Worm (Caenorhabditis elegans) whole organism, young adult: ENCODE results near the gene W08F4.5.

Experiments
- B0336.3 ChIP-seq: fragments of 200-800 bp; sonication (Bioruptor generic); IDR thresholded peaks from 2 replicates; pipeline ENCODE4 v1.3.6; 2022; ENCODE audit warnings: missing genetic modification characterization, missing compliant biosample characterization
- F10E7.11 ChIP-seq: sonication (generic microtip); optimal IDR thresholded peaks from 2 replicates; lab custom pipeline; 2017; ENCODE audit warnings: mild to moderate bottlenecking, missing genetic modification characterization, moderate library complexity, missing compliant biosample characterization
- F37B4.10 ChIP-seq: fragments of 200-800 bp; sonication (Bioruptor generic); IDR thresholded peaks from 2 replicates; pipeline ENCODE4 v1.3.6; 2022; ENCODE audit warnings: missing genetic modification characterization, missing compliant biosample characterization
- F39B2.1 ChIP-seq: fragments of 200-800 bp; sonication (Bioruptor generic); IDR thresholded peaks from 2 replicates; pipeline ENCODE4 v1.3.6; 2022; ENCODE audit warnings: missing genetic modification reagents, missing genetic modification characterization, missing compliant biosample characterization
- F49E8.2 ChIP-seq: sonication (generic microtip); optimal IDR thresholded peaks from 3 replicates; lab custom pipeline; 2017; ENCODE audit warnings: missing genetic modification characterization, mild to moderate bottlenecking, missing compliant biosample characterization, antibody characterized with exemption, moderate library complexity; ENCODE audit not compliant: insufficient read depth
- F52B5.7 ChIP-seq: sonication (generic microtip); optimal IDR thresholded peaks from 2 replicates; lab custom pipeline; 2016; ENCODE audit warnings: mild to moderate bottlenecking, missing genetic modification characterization, missing compliant biosample characterization
- F55B11.4 ChIP-seq: sonication (generic microtip); optimal IDR thresholded peaks from 2 replicates; lab custom pipeline; 2016; ENCODE audit warnings: missing compliant biosample characterization, missing genetic modification characterization, borderline replicate concordance; ENCODE audit not compliant: insufficient read depth
- F57C9.4 ChIP-seq: sonication (generic microtip); optimal IDR thresholded peaks from 2 replicates; lab custom pipeline; 2017; ENCODE audit warnings: mild to moderate bottlenecking, missing genetic modification characterization, missing compliant biosample characterization
- K12H6.12 ChIP-seq: fragments of 200-800 bp; sonication (Bioruptor generic); optimal IDR thresholded peaks from 2 replicates; lab custom pipeline; 2018; ENCODE audit warnings: mild to moderate bottlenecking, missing genetic modification characterization, missing compliant biosample characterization
- Y53G8AR.9 ChIP-seq: fragments of 200-800 bp; sonication (Bioruptor generic); conservative IDR thresholded peaks from 2 replicates; pipeline ENCODE4 v1.3.6; 2022; ENCODE audit warnings: missing genetic modification reagents, missing genetic modification characterization, missing compliant biosample characterization
- Y67H2A.10 ChIP-seq: fragments of 200-800 bp; sonication (Bioruptor generic); conservative IDR thresholded peaks from 2 replicates; pipeline ENCODE4 v1.3.6; 2022; ENCODE audit warnings: missing genetic modification reagents, missing genetic modification characterization, missing compliant biosample characterization
- Y95B8A.8 ChIP-seq: fragments of 200-800 bp; sonication (Bioruptor generic); IDR thresholded peaks from 2 replicates; pipeline ENCODE4 v1.3.6; 2022; ENCODE audit warnings: missing genetic modification reagents, missing genetic modification characterization, missing compliant biosample characterization
- akir-1 ChIP-seq: fragments of 200-800 bp; sonication (Bioruptor generic); optimal IDR thresholded peaks from 2 replicates; lab custom pipeline; 2018; ENCODE audit warnings: mild to moderate bottlenecking, missing genetic modification characterization, moderate library complexity, missing compliant biosample characterization
- aptf-3 ChIP-seq: fragments of 200-800 bp; sonication (Bioruptor generic); IDR thresholded peaks from 2 replicates; pipeline ENCODE4 v1.3.6; 2022; ENCODE audit warnings: missing genetic modification characterization, missing compliant biosample characterization
- attf-3 ChIP-seq: fragments of 200-800 bp; sonication (Bioruptor generic); conservative IDR thresholded peaks from 2 replicates; pipeline ENCODE4 v1.3.6; 2022; ENCODE audit warnings: missing genetic modification reagents, missing genetic modification characterization, missing compliant biosample characterization
- ccch-3 ChIP-seq: fragments of 200-800 bp; sonication (Bioruptor generic); optimal IDR thresholded peaks from 2 replicates; lab custom pipeline; 2018; ENCODE audit warnings: mild to moderate bottlenecking, missing genetic modification characterization, missing compliant biosample characterization
- ceh-58 ChIP-seq: fragments of 200-800 bp; sonication (Bioruptor generic); IDR thresholded peaks from 2 replicates; pipeline ENCODE4 v1.3.6; 2022; ENCODE audit warnings: missing genetic modification characterization, missing compliant biosample characterization
- dpl-1 ChIP-seq: fragments of 150-350 bp; optimal IDR thresholded peaks from 2 replicates; lab custom pipeline; 2014; ENCODE audit warnings: missing biosample characterization, missing genetic modification reagents, missing genetic modification characterization
- ekl-4 ChIP-seq: fragments of 200-800 bp; sonication (Bioruptor generic); IDR thresholded peaks from 2 replicates; pipeline ENCODE4 v1.3.6; 2022; ENCODE audit warnings: missing genetic modification reagents, missing genetic modification characterization, missing compliant biosample characterization
- ets-4 ChIP-seq: fragments of 200-800 bp; sonication (Bioruptor generic); optimal IDR thresholded peaks from 2 replicates; lab custom pipeline; 2018; ENCODE audit warnings: mild to moderate bottlenecking, missing genetic modification characterization, missing compliant biosample characterization
- fkh-3 ChIP-seq: sonication (generic microtip); optimal IDR thresholded peaks from 2 replicates; lab custom pipeline; 2016; ENCODE audit warnings: mild to moderate bottlenecking, missing genetic modification characterization, missing compliant biosample characterization
- gei-17 ChIP-seq: fragments of 200-800 bp; sonication (Bioruptor generic); optimal IDR thresholded peaks from 2 replicates; lab custom pipeline; 2018; ENCODE audit warnings: mild to moderate bottlenecking, missing genetic modification characterization, missing compliant biosample characterization
- him-1 ChIP-seq: sonication (generic microtip); optimal IDR thresholded peaks from 2 replicates; lab custom pipeline; 2016; ENCODE audit warnings: missing genotype, missing genetic modification reagents, missing genetic modification characterization, missing compliant biosample characterization
- hlh-12 ChIP-seq: sonication (generic microtip); optimal IDR thresholded peaks from 2 replicates; lab custom pipeline; 2016; ENCODE audit warnings: missing genetic modification characterization, missing compliant biosample characterization
- lir-1 ChIP-seq: fragments of 200-800 bp; sonication (Bioruptor generic); conservative IDR thresholded peaks from 2 replicates; pipeline ENCODE4 v1.3.6; 2022; ENCODE audit warnings: missing genetic modification reagents, missing genetic modification characterization, missing compliant biosample characterization
- madf-3 ChIP-seq: fragments of 200-800 bp; sonication (Bioruptor generic); IDR thresholded peaks from 2 replicates; pipeline ENCODE4 v1.3.6; 2022; ENCODE audit warnings: missing genetic modification reagents, missing genetic modification characterization, missing compliant biosample characterization
- mxl-1 ChIP-seq: sonication (generic microtip); optimal IDR thresholded peaks from 2 replicates; lab custom pipeline; 2016; ENCODE audit warnings: missing genetic modification characterization, missing compliant biosample characterization
- nfya-1 ChIP-seq: sonication (generic microtip); optimal IDR thresholded peaks from 2 replicates; lab custom pipeline; 2017; ENCODE audit warnings: antibody characterized with exemption, missing compliant biosample characterization, missing genetic modification characterization, borderline replicate concordance; ENCODE audit not compliant: insufficient read depth
- nhr-120 ChIP-seq: fragments of 200-800 bp; sonication (Bioruptor generic); IDR thresholded peaks from 2 replicates; pipeline ENCODE4 v1.3.6; 2022; ENCODE audit warnings: missing genetic modification characterization, missing compliant biosample characterization
- nhr-179 ChIP-seq: sonication (generic microtip); optimal IDR thresholded peaks from 2 replicates; lab custom pipeline; 2016; ENCODE audit warnings: mild to moderate bottlenecking, missing genetic modification characterization, missing compliant biosample characterization
- rpc-1 ChIP-seq, 2 experiments: fragments of 150-350 bp in 1 of 2; sonication (generic microtip) in 1 of 2; optimal IDR thresholded peaks; 2 replicates each; lab custom pipeline; 2014 to 2018; ENCODE audit warnings: missing biosample characterization in 1 of 2, missing genetic modification characterization in 1 of 2, missing genetic modification reagents in 1 of 2, missing genotype in 1 of 2
- snpc-1.3 ChIP-seq: sonication (generic microtip); optimal IDR thresholded peaks from 2 replicates; lab custom pipeline; 2017; ENCODE audit warnings: missing genetic modification characterization, mild to moderate bottlenecking, missing compliant biosample characterization, antibody characterized with exemption, moderate library complexity, missing genotype, missing genetic modification reagents; ENCODE audit not compliant: insufficient read depth
- sptf-2 ChIP-seq: fragments of 200-800 bp; sonication (Bioruptor generic); optimal IDR thresholded peaks from 2 replicates; lab custom pipeline; 2018; ENCODE audit warnings: mild to moderate bottlenecking, missing genetic modification characterization, missing compliant biosample characterization
- tbp1 ChIP-seq: fragments of 200-800 bp; sonication (Bioruptor generic); optimal IDR thresholded peaks from 2 replicates; lab custom pipeline; 2018; ENCODE audit warnings: mild to moderate bottlenecking, missing genetic modification characterization, missing compliant biosample characterization
- tbx-9 ChIP-seq: sonication (generic microtip); optimal IDR thresholded peaks from 2 replicates; lab custom pipeline; 2016; ENCODE audit warnings: borderline replicate concordance, missing genetic modification characterization, inconsistent platforms, missing compliant biosample characterization
- unc-62 ChIP-seq: fragments of 150-350 bp; optimal IDR thresholded peaks from 2 replicates; lab custom pipeline; 2014; ENCODE audit warnings: missing biosample characterization, missing genetic modification reagents, missing genetic modification characterization
- ztf-18 ChIP-seq: sonication (generic microtip); optimal IDR thresholded peaks from 2 replicates; lab custom pipeline; 2016; ENCODE audit warnings: missing genotype, mild to moderate bottlenecking, missing genetic modification characterization, missing compliant biosample characterization
- ztf-25 ChIP-seq: fragments of 200-800 bp; sonication (Bioruptor generic); IDR thresholded peaks from 2 replicates; pipeline ENCODE4 v1.3.6; 2022; ENCODE audit warnings: missing genetic modification reagents, missing genetic modification characterization, missing compliant biosample characterization

The W08F4.5 gene

ce11 chrII:608341-608740, 39.7 kb upstream of the W08F4.5 start, which contains the start of gene W04H10.6:
Gene W04H10.6 (minus strand): TSS chrII:608441.
- no peak for TF ChIP-seq ccch-3 (GFP tag; lab: Kevin White, UChicago)
- TF ChIP-seq F52B5.7 (tag; lab: Kevin White, UChicago), result no peak
- TF ChIP-seq Y67H2A.10 (GFP tag; lab: Robert Waterston, UW), result no peak
- no peak for TF ChIP-seq tbx-9 (tag; lab: Kevin White, UChicago)
- TF ChIP-seq hlh-12 (tag; lab: Kevin White, UChicago), result no peak
- no peak for TF ChIP-seq aptf-3
- no peak for TF ChIP-seq unc-62 (GFP tag; lab: Kevin White, UChicago)
- no peak for TF ChIP-seq lir-1
- TF ChIP-seq K12H6.12 (tag; lab: Kevin White, UChicago), result no peak
- TF ChIP-seq B0336.3, result no peak
- TF ChIP-seq rpc-1 (optimal IDR thresholded peaks at IDR 0.05; lab: Kevin White, UChicago), result no peak
- no peak for TF ChIP-seq rpc-1 (tag; optimal IDR thresholded peaks at IDR 0.05; lab: Kevin White, UChicago)
- TF ChIP-seq akir-1 (GFP tag; lab: Kevin White, UChicago), result no peak
- no peak for TF ChIP-seq attf-3 (GFP tag; lab: Robert Waterston, UW)
- TF ChIP-seq Y53G8AR.9, result no peak
- TF ChIP-seq mxl-1, result no peak
- no peak for TF ChIP-seq ceh-58
- no peak for TF ChIP-seq nhr-120 (GFP tag; lab: Robert Waterston, UW)
- no peak for TF ChIP-seq F10E7.11 (tag; lab: Kevin White, UChicago)

DNA sequence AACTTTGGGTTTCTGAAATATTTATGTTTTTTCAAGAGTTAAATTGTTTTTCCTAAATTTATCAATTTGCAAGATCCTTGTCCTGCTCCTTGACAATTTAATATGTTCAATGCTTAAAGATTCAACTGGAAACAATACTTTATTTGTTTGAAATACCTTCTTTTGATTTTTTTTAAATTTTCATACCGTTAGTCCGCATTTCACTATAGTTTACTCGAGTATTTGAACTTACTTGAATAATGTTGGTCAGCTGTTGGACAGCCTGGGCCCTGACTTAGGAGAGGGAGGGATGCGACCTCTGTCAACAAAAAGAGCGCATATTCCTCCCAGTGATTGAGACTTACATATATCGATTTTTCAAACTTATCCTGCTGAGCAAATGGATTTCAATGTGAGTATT, 37.4 kb upstream of the W08F4.5 start, which contains the start of gene W04H10.5:
TSS of gene W04H10.5 (plus strand) at position 301 of the 400 bp plus-strand sequence.
- no peak for TF ChIP-seq fkh-3 (tag; lab: Kevin White, UChicago)
- TF ChIP-seq ztf-18 (tag; lab: Kevin White, UChicago), result no peak
- no peak for TF ChIP-seq madf-3 (GFP tag; lab: Robert Waterston, UW)
- TF ChIP-seq ekl-4 (GFP tag; lab: Robert Waterston, UW), result no peak
- no peak for TF ChIP-seq F39B2.1 (GFP tag; lab: Robert Waterston, UW)
- no peak for TF ChIP-seq F55B11.4 (tag; lab: Kevin White, UChicago)
- no peak for TF ChIP-seq ztf-25
- no peak for TF ChIP-seq him-1 (tag; lab: Kevin White, UChicago)
- TF ChIP-seq Y95B8A.8 (GFP tag; lab: Robert Waterston, UW), result no peak
- TF ChIP-seq F49E8.2 (tag; lab: Kevin White, UChicago), result no peak

- no peak for TF ChIP-seq dpl-1
- no peak for TF ChIP-seq attf-3 (GFP tag; lab: Robert Waterston, UW)
- no peak for TF ChIP-seq lir-1
- no peak for TF ChIP-seq sptf-2
- TF ChIP-seq tbp1, result no peak
- no peak for TF ChIP-seq ztf-25
- no peak for TF ChIP-seq nhr-179
- TF ChIP-seq nfya-1 (tag; lab: Kevin White, UChicago), result no peak
- no peak for TF ChIP-seq gei-17
- TF ChIP-seq K12H6.12 (tag; lab: Kevin White, UChicago), result no peak
- TF ChIP-seq ekl-4 (GFP tag; lab: Robert Waterston, UW), result no peak
- TF ChIP-seq ets-4 (GFP tag; lab: Kevin White, UChicago), result no peak
- TF ChIP-seq him-1 (tag; lab: Kevin White, UChicago), result no peak
- TF ChIP-seq snpc-1.3 (tag; lab: Kevin White, UChicago), result no peak
- no peak for TF ChIP-seq F37B4.10 (GFP tag; lab: Robert Waterston, UW)
- TF ChIP-seq F55B11.4 (tag; lab: Kevin White, UChicago), result no peak
- TF ChIP-seq F57C9.4 (tag; lab: Kevin White, UChicago), result no peak
Observed at ce11 chrII:605267-605666, 36.6 kb upstream of the W08F4.5 start, which contains the start of gene W04H10.2. Gene W04H10.2 (plus strand): TSS chrII:605567.
